Worm (Caenorhabditis elegans) whole organism, young adult: ENCODE results near the gene R12B2.13.

Experiments used
- C06A6.2 ChIP-seq: fragments of 200-800 bp; sonication (Bioruptor generic); conservative IDR thresholded peaks from 2 replicates; pipeline ENCODE4 v1.3.6; 2022; ENCODE audit warnings: missing genetic modification characterization, missing compliant biosample characterization
- D2030.7 ChIP-seq: fragments of 200-800 bp; sonication (Bioruptor generic); IDR thresholded peaks from 2 replicates; pipeline ENCODE4 v1.3.6; 2022; ENCODE audit warnings: missing genetic modification reagents, missing genetic modification characterization, missing compliant biosample characterization
- F23B12.7 ChIP-seq: sonication (generic microtip); optimal IDR thresholded peaks from 2 replicates; lab custom pipeline; 2017; ENCODE audit warnings: missing genetic modification characterization, mild to moderate bottlenecking, missing compliant biosample characterization, antibody characterized with exemption, moderate library complexity; ENCODE audit not compliant: insufficient read depth
- F33H1.4 ChIP-seq: fragments of 200-800 bp; sonication (Bioruptor generic); IDR thresholded peaks from 2 replicates; pipeline ENCODE4 v1.3.6; 2022; ENCODE audit warnings: missing genetic modification reagents, missing genetic modification characterization, missing compliant biosample characterization
- F37B4.10 ChIP-seq: fragments of 200-800 bp; sonication (Bioruptor generic); IDR thresholded peaks from 2 replicates; pipeline ENCODE4 v1.3.6; 2022; ENCODE audit warnings: missing genetic modification characterization, missing compliant biosample characterization
- F52B5.7 ChIP-seq: sonication (generic microtip); optimal IDR thresholded peaks from 2 replicates; lab custom pipeline; 2016; ENCODE audit warnings: mild to moderate bottlenecking, missing genetic modification characterization, missing compliant biosample characterization
- F57A8.1 ChIP-seq: fragments of 200-800 bp; sonication (Bioruptor generic); optimal IDR thresholded peaks from 2 replicates; lab custom pipeline; 2018; ENCODE audit warnings: mild to moderate bottlenecking, missing genetic modification characterization, moderate library complexity, missing compliant biosample characterization
- K11D2.4 ChIP-seq: fragments of 200-800 bp; sonication (Bioruptor generic); IDR thresholded peaks from 2 replicates; pipeline ENCODE4 v1.3.6; 2022; ENCODE audit warnings: missing genetic modification reagents, missing genetic modification characterization, missing compliant biosample characterization
- Y79H2A.3 ChIP-seq: fragments of 200-800 bp; sonication (Bioruptor generic); conservative IDR thresholded peaks from 2 replicates; pipeline ENCODE4 v1.3.6; 2022; ENCODE audit warnings: missing genetic modification reagents, missing genetic modification characterization, missing compliant biosample characterization
- ama-1 ChIP-seq, 3 experiments: fragments of 150-350 bp in 1 of 3; sonication (generic microtip) in 2 of 3; optimal IDR thresholded peaks; 2 replicates each; lab custom pipeline; 2014 to 2018; ENCODE audit warnings: missing biosample characterization in 2 of 3, missing genetic modification characterization in 2 of 3, missing genetic modification reagents in 2 of 3
- atf-7 ChIP-seq: sonication (generic microtip); optimal IDR thresholded peaks from 2 replicates; lab custom pipeline; 2017; ENCODE audit warnings: mild to moderate bottlenecking, missing genetic modification characterization, missing compliant biosample characterization
- attf-5 ChIP-seq: fragments of 200-800 bp; sonication (Bioruptor generic); optimal IDR thresholded peaks from 2 replicates; lab custom pipeline; 2018; ENCODE audit warnings: mild to moderate bottlenecking, missing genetic modification characterization, missing compliant biosample characterization
- bed-2 ChIP-seq: fragments of 200-800 bp; sonication (Bioruptor generic); IDR thresholded peaks from 2 replicates; pipeline ENCODE4 v1.3.6; 2022; ENCODE audit warnings: missing genetic modification reagents, missing genetic modification characterization, missing compliant biosample characterization
- cebp-1 ChIP-seq, 2 experiments: fragments of 200-800 bp in 1 of 2; sonication (Bioruptor generic) in 1 of 2; sonication (generic microtip) in 1 of 2; IDR thresholded peaks in 1 of 2; optimal IDR thresholded peaks in 1 of 2; 2 replicates each; pipeline versions ENCODE4 v1.3.6 to Lab custom; 2017 to 2022; ENCODE audit warnings: missing compliant biosample characterization in 2 of 2, missing genetic modification characterization in 2 of 2, mild to moderate bottlenecking in 1 of 2, missing genetic modification reagents in 1 of 2, moderate library complexity in 1 of 2
- cebp-2 ChIP-seq: fragments of 200-800 bp; sonication (Bioruptor generic); IDR thresholded peaks from 2 replicates; pipeline ENCODE4 v1.3.6; 2022; ENCODE audit warnings: missing genetic modification characterization, missing compliant biosample characterization
- efl-1 ChIP-seq: fragments of 150-350 bp; optimal IDR thresholded peaks from 2 replicates; lab custom pipeline; 2014; ENCODE audit warnings: missing biosample characterization, missing genetic modification reagents, missing genetic modification characterization
- egl-44 ChIP-seq: fragments of 200-800 bp; sonication (Bioruptor generic); IDR thresholded peaks from 2 replicates; pipeline ENCODE4 v1.3.6; 2022; ENCODE audit warnings: missing genetic modification reagents, missing genetic modification characterization, missing compliant biosample characterization
- ets-4 ChIP-seq: fragments of 200-800 bp; sonication (Bioruptor generic); optimal IDR thresholded peaks from 2 replicates; lab custom pipeline; 2018; ENCODE audit warnings: mild to moderate bottlenecking, missing genetic modification characterization, missing compliant biosample characterization
- hmg-1.2 ChIP-seq: fragments of 200-800 bp; sonication (Bioruptor generic); IDR thresholded peaks from 2 replicates; pipeline ENCODE4 v1.3.6; 2022; ENCODE audit warnings: missing genetic modification reagents, missing genetic modification characterization, missing compliant biosample characterization
- let-526 ChIP-seq: fragments of 200-800 bp; sonication (Bioruptor generic); IDR thresholded peaks from 2 replicates; pipeline ENCODE4 v1.3.6; 2022; ENCODE audit warnings: missing genetic modification reagents, missing genetic modification characterization, missing compliant biosample characterization
- let-607 ChIP-seq, 2 experiments: fragments of 200-800 bp in 1 of 2; sonication (Bioruptor generic) in 1 of 2; sonication (generic microtip) in 1 of 2; optimal IDR thresholded peaks; 2 replicates each; lab custom pipeline; 2016 to 2018; ENCODE audit warnings: mild to moderate bottlenecking in 2 of 2, missing compliant biosample characterization in 2 of 2, missing genetic modification characterization in 2 of 2, moderate library complexity in 2 of 2, missing genotype in 1 of 2
- lin-40 ChIP-seq: sonication (generic microtip); optimal IDR thresholded peaks from 2 replicates; lab custom pipeline; 2016; ENCODE audit warnings: missing genetic modification characterization, mild to moderate bottlenecking, missing compliant biosample characterization, missing genotype, missing genetic modification reagents
- lin-54 ChIP-seq: fragments of 200-800 bp; sonication (Bioruptor generic); optimal IDR thresholded peaks from 2 replicates; lab custom pipeline; 2018; ENCODE audit warnings: mild to moderate bottlenecking, missing genetic modification characterization, missing compliant biosample characterization
- madf-10 ChIP-seq: sonication (generic microtip); optimal IDR thresholded peaks from 2 replicates; lab custom pipeline; 2016; ENCODE audit warnings: mild to moderate bottlenecking, missing genetic modification characterization, missing compliant biosample characterization
- nfyb-1 ChIP-seq: fragments of 200-800 bp; sonication (Bioruptor generic); IDR thresholded peaks from 2 replicates; pipeline ENCODE4 v1.3.6; 2022; ENCODE audit warnings: missing genetic modification reagents, missing genetic modification characterization, missing compliant biosample characterization
- nhr-120 ChIP-seq: fragments of 200-800 bp; sonication (Bioruptor generic); IDR thresholded peaks from 2 replicates; pipeline ENCODE4 v1.3.6; 2022; ENCODE audit warnings: missing genetic modification characterization, missing compliant biosample characterization
- nhr-179 ChIP-seq: sonication (generic microtip); optimal IDR thresholded peaks from 2 replicates; lab custom pipeline; 2016; ENCODE audit warnings: mild to moderate bottlenecking, missing genetic modification characterization, missing compliant biosample characterization
- nhr-80 ChIP-seq: sonication (generic microtip); optimal IDR thresholded peaks from 2 replicates; lab custom pipeline; 2016; ENCODE audit warnings: missing genetic modification characterization, missing compliant biosample characterization
- nhr-90 ChIP-seq: sonication (generic microtip); optimal IDR thresholded peaks from 2 replicates; lab custom pipeline; 2016; ENCODE audit warnings: missing genotype, mild to moderate bottlenecking, missing genetic modification characterization, missing compliant biosample characterization
- pha-4 ChIP-seq: fragments of 150-350 bp; sonication (generic microtip); optimal IDR thresholded peaks from 2 replicates; lab custom pipeline; 2014; ENCODE audit warnings: missing biosample characterization, missing genetic modification reagents, missing genetic modification characterization
- sdz-38 ChIP-seq: sonication (generic microtip); optimal IDR thresholded peaks from 2 replicates; lab custom pipeline; 2016; ENCODE audit warnings: missing genotype, missing genetic modification characterization, missing compliant biosample characterization
- snpc-4 ChIP-seq, 5 experiments: fragments of 150-350 bp in 1 of 5; sonication (generic microtip) in 4 of 5; optimal IDR thresholded peaks; 2 replicates each; lab custom pipeline; 2014 to 2018; ENCODE audit warnings: missing genetic modification characterization in 5 of 5, missing biosample characterization in 3 of 5, antibody characterized with exemption in 2 of 5, mild to moderate bottlenecking in 2 of 5, missing compliant biosample characterization in 2 of 5, missing genotype in 2 of 5, moderate library complexity in 2 of 5, missing genetic modification reagents in 1 of 5
- somi-1 ChIP-seq: fragments of 200-800 bp; sonication (Bioruptor generic); optimal IDR thresholded peaks from 2 replicates; lab custom pipeline; 2018; ENCODE audit warnings: mild to moderate bottlenecking, missing genetic modification characterization, missing compliant biosample characterization
- sptf-2 ChIP-seq: fragments of 200-800 bp; sonication (Bioruptor generic); optimal IDR thresholded peaks from 2 replicates; lab custom pipeline; 2018; ENCODE audit warnings: mild to moderate bottlenecking, missing genetic modification characterization, missing compliant biosample characterization
- ztf-18 ChIP-seq: sonication (generic microtip); optimal IDR thresholded peaks from 2 replicates; lab custom pipeline; 2016; ENCODE audit warnings: missing genotype, mild to moderate bottlenecking, missing genetic modification characterization, missing compliant biosample characterization
- ztf-25 ChIP-seq: fragments of 200-800 bp; sonication (Bioruptor generic); IDR thresholded peaks from 2 replicates; pipeline ENCODE4 v1.3.6; 2022; ENCODE audit warnings: missing genetic modification reagents, missing genetic modification characterization, missing compliant biosample characterization

The R12B2.13 gene

DNA sequence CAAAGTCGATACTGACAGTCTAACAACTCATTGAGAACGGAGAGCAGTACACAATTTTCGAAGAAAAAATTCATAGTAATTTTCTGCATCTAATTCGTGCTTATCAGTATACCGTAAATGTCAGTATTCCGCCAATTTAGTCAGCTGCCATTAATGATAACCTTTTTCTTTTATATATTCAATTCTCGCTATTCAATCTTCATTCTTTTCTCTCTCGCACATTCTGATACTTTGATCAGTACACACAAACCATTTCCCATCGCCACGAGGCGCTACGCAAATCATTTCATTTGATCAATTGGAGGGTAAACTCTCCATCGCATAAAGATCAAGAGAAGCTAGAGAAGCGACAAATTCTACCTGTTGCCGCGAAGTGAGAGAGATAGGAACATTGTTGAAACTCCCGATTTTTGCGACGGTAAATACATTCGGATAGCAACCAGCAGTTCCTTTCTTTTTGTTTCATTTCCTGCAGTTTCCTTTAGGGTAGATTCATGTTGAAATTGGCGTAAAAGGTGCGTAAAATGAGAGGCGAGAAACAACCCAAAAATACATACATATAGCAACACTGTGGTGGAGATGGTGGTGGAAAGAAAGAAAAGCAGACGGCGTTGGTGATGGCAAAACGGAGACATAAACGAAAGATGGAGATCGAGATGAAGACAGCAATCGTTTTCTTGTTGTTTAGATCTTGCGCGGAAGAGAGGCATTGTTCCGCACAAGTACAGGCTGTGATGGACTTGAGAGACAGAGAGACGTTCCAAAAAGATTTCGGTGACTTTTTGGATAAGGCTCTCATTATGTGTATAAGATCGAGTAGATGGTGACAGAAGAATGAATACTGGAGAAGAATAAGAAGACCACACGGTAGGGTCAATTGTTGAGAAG, 5.1 kb upstream of the R12B2.13 start:
- TF ChIP-seq egl-44 (0 out of 2 replicates have a peak, but pooled peaks have one; percentile 17), pha-4 (tag; lab: Kevin White, UChicago) (peak; percentile 66), nhr-179 (tag; lab: Kevin White, UChicago) (no peak), lin-54 (peak; percentile 9), efl-1 (GFP tag; lab: Kevin White, UChicago) (no peak), ets-4 (GFP tag; lab: Kevin White, UChicago) (peak; percentile 58), lin-40 (tag; lab: Kevin White, UChicago) (peak; percentile 34), let-607 (tag; optimal IDR thresholded peaks at IDR 0.05; lab: Kevin White, UChicago) (peak in 1 of 2 experiments; percentile 64), Y79H2A.3 (GFP tag; lab: Robert Waterston, UW) (no peak), nhr-120 (GFP tag; lab: Robert Waterston, UW) (no peak), atf-7 (tag; lab: Kevin White, UChicago) (peak; percentile 53), D2030.7 (GFP tag; lab: Robert Waterston, UW) (no peak), C06A6.2 (GFP tag; lab: Robert Waterston, UW) (no peak), nhr-90 (tag; lab: Kevin White, UChicago) (peak; percentile 19), nfyb-1 (GFP tag; lab: Robert Waterston, UW) (peak; percentile 60; the same call in 1 of the 2 replicates), attf-5 (GFP tag; lab: Kevin White, UChicago) (peak; percentile 3), ama-1 (optimal IDR thresholded peaks at IDR 0.05; lab: Kevin White, UChicago) (peak; percentile 77), ama-1 (GFP tag; optimal IDR thresholded peaks at IDR 0.05; lab: Kevin White, UChicago) (no peak), nhr-80 (tag; lab: Kevin White, UChicago) (peak; percentile 97), snpc-4 (GFP tag; optimal IDR thresholded peaks at IDR 0.05; lab: Kevin White, UChicago) (no peak), snpc-4 (tag; optimal IDR thresholded peaks at IDR 0.05; lab: Kevin White, UChicago) (peak in 1 of 4 experiments; percentile 33), somi-1 (no peak), madf-10 (tag; lab: Kevin White, UChicago) (peak; percentile 41), cebp-1 (GFP tag; IDR thresholded peaks at IDR 0.05; lab: Robert Waterston, UW) (no peak), cebp-1 (tag; optimal IDR thresholded peaks at IDR 0.05; lab: Kevin White, UChicago) (peak; percentile 53), F23B12.7 (peak; percentile 29)

- TF ChIP-seq hmg-1.2 (GFP tag; lab: Robert Waterston, UW) (peak; percentile 58; the same call in 1 of the 2 replicates), F57A8.1 (no peak)
Measured at ce11 chrIII:5836816-5837215, 3.5 kb upstream of the R12B2.13 start, which contains the start of gene W04D12.1. Gene W04D12.1, plus strand, starts transcription at chrIII:5836926.

ce11 chrIII:5836261-5836660, 3.0 kb upstream of the R12B2.13 start:
- TF ChIP-seq F52B5.7 (tag; lab: Kevin White, UChicago) (no peak), let-526 (GFP tag; lab: Robert Waterston, UW) (0 out of 2 replicates have a peak, but pooled peaks have one; percentile 6), cebp-2 (GFP tag; lab: Robert Waterston, UW) (no peak), F37B4.10 (0 out of 2 replicates have a peak, but pooled peaks have one; percentile 28), nfyb-1 (GFP tag; lab: Robert Waterston, UW) (no peak), hmg-1.2 (GFP tag; lab: Robert Waterston, UW) (peak; percentile 28; the same call in 1 of the 2 replicates), ztf-18 (tag; lab: Kevin White, UChicago) (no peak), ztf-25 (GFP tag; lab: Robert Waterston, UW) (no peak), K11D2.4 (GFP tag; lab: Robert Waterston, UW) (no peak), sptf-2 (GFP tag; lab: Kevin White, UChicago) (no peak), bed-2 (no peak), F33H1.4 (GFP tag; lab: Robert Waterston, UW) (no peak), sdz-38 (tag; lab: Kevin White, UChicago) (no peak)
